Worm (Caenorhabditis elegans): ENCODE measurements around the gene cyn-10.

- TF ChIP-seq snpc-4 (tag; optimal IDR thresholded peaks at IDR 0.05) (no peak), rbr-2 (tag; optimal IDR thresholded peaks at IDR 0.05) (no peak), egl-27 (tag; optimal IDR thresholded peaks at IDR 0.05) (no peak), nhr-25 (tag; optimal IDR thresholded peaks at IDR 0.05; ENCODE audit: borderline replicate concordance, insufficient read depth) (no peak), Y105C5A.15 (GFP tag; IDR thresholded peaks at IDR 0.05) (no peak), lin-15B (tag; optimal IDR thresholded peaks at IDR 0.05) (no peak), Y75B8A.6 (GFP tag; IDR thresholded peaks at IDR 0.05) (no peak), gei-8 (GFP tag; optimal IDR thresholded peaks at IDR 0.05) (no peak), hlh-11 (tag; optimal IDR thresholded peaks at IDR 0.05) (peak; percentile 91), lir-3 (tag; optimal IDR thresholded peaks at IDR 0.05) (no peak), ceh-82 (tag; optimal IDR thresholded peaks at IDR 0.05) (no peak)
Measured at ce11 chrII:6891838-6892237, 21.3 kb downstream of the cyn-10 start.
